Worm (Caenorhabditis elegans): Measurements from ENCODE around the gene phg-1.

- no peak for TF ChIP-seq W03F9.2 (tag; optimal IDR thresholded peaks at IDR 0.05)
- TF ChIP-seq him-1 (tag; optimal IDR thresholded peaks at IDR 0.05), result no peak
- no peak for TF ChIP-seq dao-5 (tag; optimal IDR thresholded peaks at IDR 0.05)
These were observed 44.3 kb upstream of the phg-1 start for ce11 chrII:10093120-10093519.
